Worm (Caenorhabditis elegans) whole organism, L4 larva: ENCODE data around the gene rpap-3.

ENCODE experiments used
- ZK337.2 ChIP-seq: fragments of 200-800 bp; sonication (Bioruptor generic); IDR thresholded peaks from 2 replicates; pipeline ENCODE4 v1.3.6; 2022; ENCODE audit warnings: missing genetic modification reagents, missing genetic modification characterization, missing compliant biosample characterization
- fkh-10 ChIP-seq: fragments of 150-350 bp; optimal IDR thresholded peaks from 2 replicates; lab custom pipeline; 2014; ENCODE audit warnings: missing biosample characterization, missing genetic modification reagents, missing genetic modification characterization
- lin-15B ChIP-seq: fragments of 150-350 bp; sonication (generic microtip); optimal IDR thresholded peaks from 3 replicates; lab custom pipeline; 2014; ENCODE audit warnings: missing biosample characterization, missing genetic modification characterization
- lin-39 ChIP-seq: fragments of 150-350 bp; optimal IDR thresholded peaks from 2 replicates; lab custom pipeline; 2014; ENCODE audit warnings: missing biosample characterization, missing genetic modification reagents, missing genetic modification characterization
- nhr-237 ChIP-seq: sonication (generic microtip); optimal IDR thresholded peaks from 2 replicates; lab custom pipeline; 2017; ENCODE audit warnings: missing biosample characterization, missing genetic modification characterization
- nhr-6 ChIP-seq: fragments of 150-350 bp; optimal IDR thresholded peaks from 2 replicates; lab custom pipeline; 2014; ENCODE audit warnings: missing biosample characterization, missing genetic modification characterization
- nhr-76 ChIP-seq: fragments of 150-350 bp; optimal IDR thresholded peaks from 2 replicates; lab custom pipeline; 2014; ENCODE audit warnings: missing biosample characterization, missing genetic modification characterization
- snpc-4 ChIP-seq: fragments of 150-350 bp; optimal IDR thresholded peaks from 2 replicates; lab custom pipeline; 2014; ENCODE audit warnings: missing biosample characterization, missing genetic modification characterization
- unc-130 ChIP-seq: sonication (generic microtip); optimal IDR thresholded peaks from 2 replicates; lab custom pipeline; 2016; ENCODE audit warnings: missing genetic modification reagents, missing genetic modification characterization, missing compliant biosample characterization
- unc-62 ChIP-seq, 3 experiments: fragments of 150-350 bp in 1 of 3; sonication (generic microtip); optimal IDR thresholded peaks in 2 of 3; peaks in 1 of 3; 1 replicate in 1 of 3; 2 replicates in 2 of 3; lab custom pipeline; 2014 to 2017; ENCODE audit warnings: missing biosample characterization in 3 of 3, missing genetic modification characterization in 3 of 3, missing genetic modification reagents in 3 of 3, missing genotype in 1 of 3
- zag-1 ChIP-seq: fragments of 150-350 bp; optimal IDR thresholded peaks from 2 replicates; lab custom pipeline; 2014; ENCODE audit warnings: missing biosample characterization, missing genetic modification characterization

DNA sequence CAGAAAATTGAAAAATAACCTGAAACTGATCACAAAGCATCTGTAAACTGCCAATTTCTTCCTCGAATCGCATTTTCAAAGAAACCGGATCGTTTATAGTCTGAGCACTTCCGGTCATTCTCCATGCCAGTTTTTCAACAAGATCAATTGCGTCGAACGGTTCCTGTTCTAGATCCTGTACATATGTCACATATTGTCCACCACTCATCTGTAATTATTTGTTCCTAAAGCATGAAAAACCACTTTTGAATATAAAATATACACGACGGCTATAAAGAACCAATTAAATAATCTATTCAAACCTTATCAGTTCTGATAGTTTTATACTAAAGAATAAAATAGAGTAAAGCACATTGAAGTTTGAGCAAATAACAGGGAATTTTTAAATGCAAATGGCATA, 3.5 kb upstream of the rpap-3 start, which contains the start of gene sec-10:
- TF ChIP-seq unc-62 (GFP tag; optimal IDR thresholded peaks at IDR 0.05 in 1 of 2; lab: Kevin White, UChicago) (no peak), unc-62 (tag; optimal IDR thresholded peaks at IDR 0.05; lab: Kevin White, UChicago) (no peak), zag-1 (tag; lab: Kevin White, UChicago) (no peak), unc-130 (GFP tag; lab: Kevin White, UChicago) (no peak), snpc-4 (tag; lab: Kevin White, UChicago) (no peak), nhr-237 (tag; lab: Kevin White, UChicago) (no peak), nhr-6 (tag; lab: Kevin White, UChicago) (no peak), lin-15B (tag; lab: Kevin White, UChicago) (no peak), fkh-10 (GFP tag; lab: Kevin White, UChicago) (no peak), nhr-76 (tag; lab: Kevin White, UChicago) (no peak), lin-39 (tag; lab: Kevin White, UChicago) (no peak), ZK337.2 (GFP tag; lab: Robert Waterston, UW) (no peak)
